Worm (Caenorhabditis elegans): ENCODE data around the gene vps-2.

ce11 chrII:12722049-12722448, 46.0 kb downstream of the vps-2 start:
- TF ChIP-seq dao-5 (tag; optimal IDR thresholded peaks at IDR 0.05) (no peak), him-1 (tag; optimal IDR thresholded peaks at IDR 0.05) (no peak)

Measured in whole organism, L4/young adult.